Fruit fly (Drosophila melanogaster) whole organism, embryonic: Measurements from ENCODE around the gene D1.

Experiments
- Ada2b ChIP-seq: fragments of 200-800 bp; sonication (Bioruptor generic); IDR thresholded peaks from 2 replicates; pipeline ENCODE4 v1.3.6; 2022; ENCODE audit warnings: missing biosample characterization, missing genetic modification characterization
- Antp ChIP-seq: fragments of 200-800 bp; sonication (Bioruptor generic); optimal IDR thresholded peaks from 3 replicates; lab custom pipeline; 2016; ENCODE audit warnings: missing biosample characterization, missing genetic modification characterization
- Asciz ChIP-seq: fragments of 200-800 bp; sonication (Bioruptor generic); optimal IDR thresholded peaks from 2 replicates; lab custom pipeline; 2017; ENCODE audit warnings: missing biosample characterization, mild to moderate bottlenecking, missing genetic modification characterization, missing genetic modification reagents
- B-H2 ChIP-seq: fragments of 200-800 bp; sonication (Bioruptor generic); optimal IDR thresholded peaks from 2 replicates; lab custom pipeline; 2018; ENCODE audit warnings: missing biosample characterization, mild to moderate bottlenecking, missing genetic modification characterization
- BEAF-32 ChIP-seq: fragments of 200-800 bp; sonication (Bioruptor generic); optimal IDR thresholded peaks from 3 replicates; lab custom pipeline; 2017; ENCODE audit warnings: missing biosample characterization, missing genetic modification characterization, mild to moderate bottlenecking, moderate library complexity, missing genetic modification reagents
- C15 ChIP-seq: fragments of 200-800 bp; sonication (Bioruptor generic); IDR thresholded peaks from 3 replicates; pipeline ENCODE4 v1.3.6; 2022; ENCODE audit warnings: missing biosample characterization, missing genetic modification characterization
- CG12071 ChIP-seq: fragments of 200-800 bp; sonication (Bioruptor generic); optimal IDR thresholded peaks from 3 replicates; lab custom pipeline; 2018; ENCODE audit warnings: missing biosample characterization, mild to moderate bottlenecking, missing genetic modification characterization
- CG12219 ChIP-seq: fragments of 200-800 bp; sonication (Bioruptor generic); optimal IDR thresholded peaks from 3 replicates; lab custom pipeline; 2018; ENCODE audit warnings: missing biosample characterization, mild to moderate bottlenecking, missing genetic modification characterization
- CG12299 ChIP-seq: fragments of 200-800 bp; sonication (Bioruptor generic); optimal IDR thresholded peaks from 2 replicates; lab custom pipeline; 2018; ENCODE audit warnings: missing biosample characterization, mild to moderate bottlenecking, missing genetic modification characterization
- CG12942 ChIP-seq: fragments of 200-800 bp; sonication (Bioruptor generic); optimal IDR thresholded peaks from 3 replicates; lab custom pipeline; 2016; ENCODE audit warnings: missing biosample characterization, missing genetic modification characterization
- CG13296 ChIP-seq: fragments of 200-800 bp; sonication (Bioruptor generic); optimal IDR thresholded peaks from 3 replicates; lab custom pipeline; 2018; ENCODE audit warnings: missing biosample characterization, mild to moderate bottlenecking, missing genetic modification characterization
- CG13775 ChIP-seq: fragments of 200-800 bp; sonication (Bioruptor generic); optimal IDR thresholded peaks from 3 replicates; lab custom pipeline; 2017; ENCODE audit warnings: missing biosample characterization, mild to moderate bottlenecking, missing genetic modification characterization
- CG15479 ChIP-seq: fragments of 200-800 bp; sonication (Bioruptor generic); optimal IDR thresholded peaks from 3 replicates; lab custom pipeline; 2019; ENCODE audit warnings: missing biosample characterization, mild to moderate bottlenecking, missing genetic modification characterization, moderate library complexity
- CG17829 ChIP-seq: fragments of 200-800 bp; optimal IDR thresholded peaks from 2 replicates; lab custom pipeline; 2019; ENCODE audit warnings: missing biosample characterization, mild to moderate bottlenecking, missing genetic modification characterization, moderate library complexity
- CG1832 ChIP-seq: fragments of 200-800 bp; sonication (Bioruptor generic); optimal IDR thresholded peaks from 2 replicates; lab custom pipeline; 2017; ENCODE audit warnings: missing biosample characterization, mild to moderate bottlenecking, missing genetic modification characterization, inconsistent platforms
- CG18476 ChIP-seq: fragments of 200-800 bp; sonication (Bioruptor generic); optimal IDR thresholded peaks from 2 replicates; lab custom pipeline; 2016; ENCODE audit warnings: missing biosample characterization, mild to moderate bottlenecking, missing genetic modification characterization
- CG30020 ChIP-seq: fragments of 200-800 bp; optimal IDR thresholded peaks from 2 replicates; lab custom pipeline; 2019; ENCODE audit warnings: missing biosample characterization, mild to moderate bottlenecking, missing genetic modification characterization, moderate library complexity
- CG5953 ChIP-seq: fragments of 200-800 bp; sonication (Bioruptor generic); IDR thresholded peaks from 2 replicates; pipeline ENCODE4 v1.3.6; 2022; ENCODE audit warnings: missing biosample characterization, missing genetic modification characterization
- CG6254 ChIP-seq: fragments of 200-800 bp; sonication (Bioruptor generic); optimal IDR thresholded peaks from 3 replicates; lab custom pipeline; 2017; ENCODE audit warnings: mild to moderate bottlenecking, missing biosample characterization, missing genetic modification reagents, missing genetic modification characterization
- CG6765 ChIP-seq: fragments of 200-800 bp; sonication (Bioruptor generic); optimal IDR thresholded peaks from 3 replicates; lab custom pipeline; 2017; ENCODE audit warnings: missing biosample characterization, mild to moderate bottlenecking, missing genetic modification characterization
- CG7786 ChIP-seq: fragments of 200-800 bp; sonication (Bioruptor generic); optimal IDR thresholded peaks from 2 replicates; lab custom pipeline; 2016; ENCODE audit warnings: missing biosample characterization, missing genetic modification characterization
- CrebB ChIP-seq: fragments of 200-800 bp; sonication (Bioruptor generic); optimal IDR thresholded peaks from 3 replicates; lab custom pipeline; 2018; ENCODE audit warnings: missing biosample characterization, mild to moderate bottlenecking, missing genetic modification characterization
- Dip2 ChIP-seq: fragments of 200-800 bp; sonication (Bioruptor generic); IDR thresholded peaks from 2 replicates; pipeline ENCODE4 v1.3.6; 2022; ENCODE audit warnings: missing biosample characterization, missing genetic modification characterization
- E2f1 ChIP-seq: fragments of 200-800 bp; sonication (Bioruptor generic); IDR thresholded peaks from 2 replicates; pipeline ENCODE4 v1.3.6; 2022; ENCODE audit warnings: missing biosample characterization, missing genetic modification characterization
- Fer3 ChIP-seq: fragments of 200-800 bp; sonication (Bioruptor generic); optimal IDR thresholded peaks from 2 replicates; lab custom pipeline; 2018; ENCODE audit warnings: missing biosample characterization, mild to moderate bottlenecking, missing genetic modification characterization, moderate library complexity
- H2.0 ChIP-seq: fragments of 200-800 bp; sonication (Bioruptor generic); IDR thresholded peaks from 2 replicates; pipeline ENCODE4 v1.3.6; 2022; ENCODE audit warnings: missing biosample characterization, missing genetic modification characterization
- MTF-1 ChIP-seq: fragments of 200-800 bp; sonication (Bioruptor generic); optimal IDR thresholded peaks from 2 replicates; lab custom pipeline; 2018; ENCODE audit warnings: missing biosample characterization, mild to moderate bottlenecking, missing genetic modification characterization, borderline replicate concordance
- Mes4 ChIP-seq: fragments of 200-800 bp; sonication (Bioruptor generic); optimal IDR thresholded peaks from 2 replicates; lab custom pipeline; 2016; ENCODE audit warnings: missing biosample characterization, missing genetic modification characterization
- Oaz ChIP-seq: fragments of 200-800 bp; sonication (Bioruptor generic); IDR thresholded peaks from 2 replicates; pipeline ENCODE4 v1.3.6; 2022; ENCODE audit warnings: missing biosample characterization, missing genetic modification characterization
- Ssrp ChIP-seq: fragments of 200-800 bp; sonication (Bioruptor generic); optimal IDR thresholded peaks from 2 replicates; lab custom pipeline; 2018; ENCODE audit warnings: missing biosample characterization, mild to moderate bottlenecking, missing genetic modification characterization, moderate library complexity
- ab ChIP-seq: fragments of 200-800 bp; sonication (Bioruptor generic); optimal IDR thresholded peaks from 2 replicates; lab custom pipeline; 2016; ENCODE audit warnings: missing biosample characterization, missing genetic modification characterization
- bbx ChIP-seq: fragments of 200-800 bp; sonication (Bioruptor generic); IDR thresholded peaks from 2 replicates; pipeline ENCODE4 v1.3.6; 2022; ENCODE audit warnings: missing biosample characterization, missing genetic modification characterization; ENCODE audit not compliant: partially characterized antibody
- bcd ChIP-seq: fragments of 200-800 bp; sonication (Bioruptor generic); optimal IDR thresholded peaks from 2 replicates; lab custom pipeline; 2017; ENCODE audit warnings: missing biosample characterization, mild to moderate bottlenecking, missing genetic modification characterization
- cwo ChIP-seq: fragments of 200-800 bp; sonication (Bioruptor generic); optimal IDR thresholded peaks from 3 replicates; lab custom pipeline; 2017; ENCODE audit warnings: missing biosample characterization, missing genetic modification characterization, mild to moderate bottlenecking, moderate library complexity, missing genetic modification reagents
- fd3F ChIP-seq: fragments of 200-800 bp; sonication (Bioruptor generic); optimal IDR thresholded peaks from 2 replicates; lab custom pipeline; 2018; ENCODE audit warnings: missing biosample characterization, mild to moderate bottlenecking, missing genetic modification characterization, moderate library complexity
- kah ChIP-seq: fragments of 200-800 bp; sonication (Bioruptor generic); optimal IDR thresholded peaks from 2 replicates; lab custom pipeline; 2018; ENCODE audit warnings: missing biosample characterization, mild to moderate bottlenecking, missing genetic modification characterization
- kay ChIP-seq: fragments of 200-800 bp; sonication (Bioruptor generic); optimal IDR thresholded peaks from 2 replicates; lab custom pipeline; 2016; ENCODE audit warnings: missing biosample characterization, missing genetic modification characterization
- klu ChIP-seq: fragments of 200-800 bp; sonication (Bioruptor generic); IDR thresholded peaks from 2 replicates; pipeline ENCODE4 v1.3.6; 2022; ENCODE audit warnings: missing biosample characterization, missing genetic modification characterization
- mld ChIP-seq: fragments of 200-800 bp; sonication (Bioruptor generic); IDR thresholded peaks from 3 replicates; pipeline ENCODE4 v1.3.6; 2022; ENCODE audit warnings: missing biosample characterization, missing genetic modification characterization; ENCODE audit not compliant: partially characterized antibody
- nerfin-2 ChIP-seq: fragments of 200-800 bp; sonication (Bioruptor generic); IDR thresholded peaks from 2 replicates; pipeline ENCODE4 v1.3.6; 2022; ENCODE audit warnings: missing biosample characterization, missing genetic modification characterization; ENCODE audit not compliant: partially characterized antibody
- oc ChIP-seq: fragments of 200-800 bp; sonication (Bioruptor generic); optimal IDR thresholded peaks from 2 replicates; lab custom pipeline; 2018; ENCODE audit warnings: missing biosample characterization, mild to moderate bottlenecking, missing genetic modification characterization, moderate library complexity
- org-1 ChIP-seq: fragments of 200-800 bp; sonication (Bioruptor generic); optimal IDR thresholded peaks from 2 replicates; lab custom pipeline; 2017; ENCODE audit warnings: missing biosample characterization, missing genetic modification characterization
- pb ChIP-seq: fragments of 200-800 bp; sonication (Bioruptor generic); optimal IDR thresholded peaks from 3 replicates; lab custom pipeline; 2016; ENCODE audit warnings: missing biosample characterization, missing genetic modification characterization
- peb ChIP-seq: fragments of 200-800 bp; sonication (Bioruptor generic); IDR thresholded peaks from 2 replicates; pipeline ENCODE4 v1.3.6; 2022; ENCODE audit warnings: missing biosample characterization, missing genetic modification characterization
- pros ChIP-seq: fragments of 200-800 bp; sonication (Bioruptor generic); optimal IDR thresholded peaks from 3 replicates; lab custom pipeline; 2019; ENCODE audit warnings: missing biosample characterization, mild to moderate bottlenecking, missing genetic modification characterization, moderate library complexity
- pzg ChIP-seq: fragments of 200-800 bp; sonication (Bioruptor generic); optimal IDR thresholded peaks from 3 replicates; lab custom pipeline; 2018; ENCODE audit warnings: missing biosample characterization, mild to moderate bottlenecking, missing genetic modification characterization, moderate library complexity
- sqz ChIP-seq: fragments of 200-800 bp; sonication (Bioruptor generic); optimal IDR thresholded peaks from 3 replicates; lab custom pipeline; 2018; ENCODE audit warnings: missing biosample characterization, mild to moderate bottlenecking, missing genetic modification characterization
- tll ChIP-seq, 2 experiments: fragments of 200-800 bp in 1 of 2; fragments of >200 bp in 1 of 2; sonication (Bioruptor generic) in 1 of 2; optimal IDR thresholded peaks; 2 replicates each; lab custom pipeline; 2017 to 2019; ENCODE audit warnings: missing biosample characterization in 2 of 2, missing genetic modification characterization in 2 of 2, mild to moderate bottlenecking in 1 of 2, moderate library complexity in 1 of 2

The D1 gene

dm6 chr3R:9229075-9229835 lies 11.2 kb downstream of the D1 start (continued):
- TF ChIP-seq MTF-1 (GFP tag; lab: Kevin White, UChicago) (peak; percentile 13), Ada2b (peak; percentile 65; the same call in 1 of the 2 replicates), nerfin-2 (GFP tag; lab: Robert Waterston, UW) (no peak), fd3F (GFP tag; lab: Kevin White, UChicago) (no peak), mld (no peak), Fer3 (tag; lab: Kevin White, UChicago) (peak; percentile 64), CG6254 (GFP tag; lab: Kevin White, UChicago) (peak; percentile 74), Antp (peak; percentile 82), CG5953 (GFP tag; lab: Robert Waterston, UW) (no peak), H2.0 (peak; percentile 63), pb (peak; percentile 58), org-1 (GFP tag; lab: Kevin White, UChicago) (peak; percentile 62), cwo (peak; percentile 52), CG1832 (GFP tag; lab: Kevin White, UChicago) (peak; percentile 82), CG13296 (GFP tag; lab: Kevin White, UChicago) (peak; percentile 8), Mes4 (GFP tag; lab: Kevin White, UChicago) (peak; percentile 80), pzg (no peak), tll (GFP tag; optimal IDR thresholded peaks at IDR 0.05; lab: Kevin White, UChicago) (peak in 1 of 2 experiments; percentile 33), CG17829 (tag; lab: Kevin White, UChicago) (peak; percentile 81), Ssrp (tag; lab: Kevin White, UChicago) (peak; percentile 83), kay (GFP tag; lab: Kevin White, UChicago) (peak; percentile 72), klu (GFP tag; lab: Robert Waterston, UW) (no peak), peb (GFP tag; lab: Robert Waterston, UW) (peak; percentile 61), CG12299 (tag; lab: Kevin White, UChicago) (no peak), CG12942 (GFP tag; lab: Kevin White, UChicago) (peak; percentile 55), E2f1 (GFP tag; lab: Robert Waterston, UW) (peak; percentile 69; the same call in 1 of the 2 replicates), CG7786 (GFP tag; lab: Kevin White, UChicago) (peak; percentile 75), kah (GFP tag; lab: Kevin White, UChicago) (peak; percentile 53), CG13775 (peak; percentile 85), CG12071 (GFP tag; lab: Kevin White, UChicago) (peak; percentile 26), B-H2 (GFP tag; lab: Kevin White, UChicago) (no peak), C15 (GFP tag; lab: Robert Waterston, UW) (no peak), bbx (GFP tag; lab: Robert Waterston, UW) (0 out of 2 replicates have a peak, but pooled peaks have one; percentile 14), CG15479 (GFP tag; lab: Kevin White, UChicago) (peak; percentile 54), oc (tag; lab: Kevin White, UChicago) (peak; percentile 26), sqz (GFP tag; lab: Kevin White, UChicago) (peak; percentile 54), Asciz (GFP tag; lab: Kevin White, UChicago) (peak; percentile 64), CG30020 (peak; percentile 22), CG18476 (peak; percentile 69), pros (peak; percentile 93), CG6765 (GFP tag; lab: Kevin White, UChicago) (no peak), BEAF-32 (GFP tag; lab: Kevin White, UChicago) (no peak), ab (peak; percentile 32), CrebB (no peak), CG12219 (GFP tag; lab: Kevin White, UChicago) (peak; percentile 38), bcd (GFP tag; lab: Kevin White, UChicago) (peak; percentile 72), Dip2 (GFP tag; lab: Robert Waterston, UW) (no peak), Oaz (GFP tag; lab: Robert Waterston, UW) (no peak)
